Worm (Caenorhabditis elegans) whole organism, dauer: ENCODE results near the gene par-5.

Experiments used
- unc-62 ChIP-seq: sonication (generic microtip); optimal IDR thresholded peaks from 2 replicates; lab custom pipeline; 2017; ENCODE audit warnings: missing biosample characterization, missing genetic modification reagents, missing genetic modification characterization

Gene par-5

ce11 chrIV:11821591-11822361, at the start of gene par-5, which contains the start of gene M117.3:
Gene par-5 (minus strand): TSS chrIV:11821924.
Gene M117.3 (plus strand): TSS chrIV:11822206.
- no peak for TF ChIP-seq unc-62 (GFP tag; lab: Kevin White, UChicago)

ce11 chrIV:11871083-11871482, 49.4 kb upstream of the par-5 start:
- no peak for TF ChIP-seq unc-62 (GFP tag; lab: Kevin White, UChicago)

- no peak for TF ChIP-seq unc-62 (GFP tag; lab: Kevin White, UChicago)
Observed at ce11 chrIV:11868452-11868851, 46.7 kb upstream of the par-5 start.

ce11 chrIV:11867652-11868232, 46.0 kb upstream of the par-5 start:
- no peak for TF ChIP-seq unc-62 (GFP tag; lab: Kevin White, UChicago)

- TF ChIP-seq unc-62 (GFP tag; lab: Kevin White, UChicago): no peak
Observed at ce11 chrIV:11864226-11864625, 42.5 kb upstream of the par-5 start, which contains the start of gene trpa-1. Gene trpa-1 (plus strand): TSS chrIV:11864526.

ce11 chrIV:11863428-11863827, 41.7 kb upstream of the par-5 start:
- no peak for TF ChIP-seq unc-62 (GFP tag; lab: Kevin White, UChicago)

DNA sequence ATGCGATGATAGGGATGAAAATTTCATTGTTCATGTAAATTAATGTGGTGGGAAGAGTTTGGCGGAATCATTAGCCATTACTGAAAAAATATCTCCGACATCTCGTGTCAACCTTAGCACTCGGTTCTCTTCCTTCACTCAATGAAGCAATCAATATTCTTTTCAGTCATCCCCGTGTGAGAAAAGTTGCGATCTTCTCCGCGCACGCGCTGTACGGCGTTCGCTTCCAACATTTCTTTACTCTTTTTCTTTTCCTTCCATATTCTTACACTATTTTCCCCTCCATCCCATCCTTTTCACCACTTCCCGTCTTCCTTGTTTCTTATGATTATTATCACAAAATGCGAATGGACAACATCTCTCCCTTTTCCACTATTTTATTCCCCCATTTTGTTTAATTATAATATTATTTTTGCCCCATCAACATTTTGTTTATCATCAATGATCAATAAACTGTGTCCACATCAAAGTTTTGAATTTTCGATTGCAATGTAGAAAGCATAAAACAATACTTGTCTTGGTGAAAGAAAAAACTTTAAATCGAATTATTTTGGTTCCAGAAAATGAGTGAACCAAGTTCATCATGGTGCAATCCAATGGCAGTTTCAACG, 38.4 kb upstream of the par-5 start, which contains the start of gene mob-1:
TSS of gene mob-1 (plus strand) at position 561 of the 611 bp plus-strand sequence.
- TF ChIP-seq unc-62 (GFP tag; lab: Kevin White, UChicago): no peak

- TF ChIP-seq unc-62 (GFP tag; lab: Kevin White, UChicago): no peak
Observed at ce11 chrIV:11858142-11858541, 36.4 kb upstream of the par-5 start, which contains the start of gene let-92. Gene let-92 (plus strand): TSS chrIV:11858442.

- TF ChIP-seq unc-62 (GFP tag; lab: Kevin White, UChicago): no peak
Observed at ce11 chrIV:11857159-11857565, 35.4 kb upstream of the par-5 start.

- no peak for TF ChIP-seq unc-62 (GFP tag; lab: Kevin White, UChicago)
Observed at ce11 chrIV:11855900-11856660, 34.4 kb upstream of the par-5 start, which contains the start of gene ech-2. Gene ech-2 (minus strand): TSS chrIV:11856351.

DNA sequence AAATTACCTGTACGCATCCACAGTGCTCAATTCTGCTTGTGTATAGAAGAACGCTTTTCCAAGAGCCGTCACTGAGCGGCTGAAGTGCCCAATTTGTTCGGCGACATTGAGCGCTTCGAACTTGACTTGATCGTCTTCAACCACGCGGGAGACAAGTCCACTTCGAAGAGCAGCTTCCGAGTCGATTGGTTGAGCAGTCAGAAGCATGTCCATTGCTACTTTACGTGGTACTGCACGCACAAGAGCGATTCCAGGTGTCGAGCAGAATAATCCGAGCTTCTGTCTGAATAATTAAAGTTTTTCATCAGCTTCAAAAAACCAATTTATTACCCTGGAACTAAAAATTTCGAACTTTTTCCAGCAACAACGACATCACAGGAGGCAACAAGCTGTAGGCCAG, 33.7 kb upstream of the par-5 start:
- TF ChIP-seq unc-62 (GFP tag; lab: Kevin White, UChicago): no peak

DNA sequence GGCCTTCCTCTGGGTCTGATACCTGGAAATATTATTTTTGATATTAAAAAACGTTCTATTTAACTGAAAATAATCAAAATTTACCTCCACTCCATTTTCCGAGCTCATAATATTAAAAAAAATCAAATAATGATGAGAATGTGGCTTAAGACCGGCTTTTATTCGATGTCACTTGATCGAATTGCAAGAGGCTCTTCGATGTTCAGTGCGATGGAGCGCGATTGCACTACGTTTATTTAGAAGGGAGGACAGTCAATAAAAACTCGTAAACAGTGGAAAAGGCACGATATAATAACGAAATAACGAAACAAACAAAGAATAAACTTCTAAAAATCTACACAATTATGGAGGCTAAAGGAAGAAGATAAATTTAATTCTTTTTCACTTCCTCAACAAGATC, 33.1 kb upstream of the par-5 start, which contains the start of gene tag-30:
TSS of gene tag-30 (minus strand) at position 383 of the 400 bp plus-strand sequence.
- TF ChIP-seq unc-62 (GFP tag; lab: Kevin White, UChicago): no peak

DNA sequence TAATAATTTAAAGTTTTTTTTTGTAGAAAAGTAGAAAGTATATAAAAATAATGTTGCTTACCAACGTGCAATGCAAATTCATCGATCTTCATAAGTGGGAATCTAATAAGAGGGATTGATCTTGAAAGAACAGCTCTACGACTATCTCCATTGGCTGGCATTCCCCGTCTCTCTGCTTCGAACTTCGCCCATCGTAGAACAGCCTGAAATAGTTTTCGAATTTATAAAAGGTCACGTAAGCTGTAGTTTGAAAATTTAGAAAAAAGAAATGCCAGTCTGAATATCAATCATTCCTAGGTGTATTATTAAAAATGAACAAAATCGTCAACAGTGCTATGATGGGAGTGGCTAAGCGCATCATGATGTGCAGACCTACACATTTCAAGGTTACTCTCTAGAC, 30.2 kb upstream of the par-5 start, which contains the start of gene F38H4.5:
TSS of gene F38H4.5 (plus strand) at position 301 of the 400 bp plus-strand sequence.
- TF ChIP-seq unc-62 (GFP tag; lab: Kevin White, UChicago): no peak

DNA sequence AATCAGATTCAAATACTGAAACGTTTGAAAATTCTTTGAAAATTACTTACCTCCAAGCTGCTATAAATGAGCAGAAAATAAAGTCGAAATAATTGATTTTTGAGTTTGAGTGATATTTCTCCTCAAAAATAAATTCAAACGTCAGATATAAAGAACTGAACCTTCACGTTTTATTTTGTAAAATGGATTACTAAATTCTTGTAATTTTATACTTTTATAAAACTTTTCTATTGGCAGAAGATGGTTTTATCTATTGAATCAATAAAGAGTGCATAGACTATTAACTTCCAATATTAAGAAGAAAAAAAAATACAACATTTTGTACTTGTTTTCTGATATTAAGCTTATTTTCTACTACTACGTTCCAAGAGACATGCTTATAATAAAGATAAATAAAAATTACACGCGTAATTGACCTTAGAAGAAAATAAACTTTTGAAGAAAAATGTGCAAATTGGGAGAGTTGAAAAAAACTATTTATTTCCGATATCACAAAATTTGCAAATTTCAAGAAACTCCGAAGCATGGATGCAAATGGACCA, 26.1 kb upstream of the par-5 start, which contains the start of the genes F38H4.6 and F38H4.4:
TSS of gene F38H4.6 (minus strand) at position 101 of the 542 bp plus-strand sequence.
TSS of gene F38H4.4 (plus strand) at position 492 of the 542 bp plus-strand sequence.
- TF ChIP-seq unc-62 (GFP tag; lab: Kevin White, UChicago): no peak

ce11 chrIV:11842121-11842520, 20.4 kb upstream of the par-5 start, which contains the start of gene F38H4.3:
Gene F38H4.3 (plus strand): TSS chrIV:11842421.
- no peak for TF ChIP-seq unc-62 (GFP tag; lab: Kevin White, UChicago)
